Fruit fly (Drosophila melanogaster): ENCODE results near the gene CG12170.

The CG12170 gene

DNA sequence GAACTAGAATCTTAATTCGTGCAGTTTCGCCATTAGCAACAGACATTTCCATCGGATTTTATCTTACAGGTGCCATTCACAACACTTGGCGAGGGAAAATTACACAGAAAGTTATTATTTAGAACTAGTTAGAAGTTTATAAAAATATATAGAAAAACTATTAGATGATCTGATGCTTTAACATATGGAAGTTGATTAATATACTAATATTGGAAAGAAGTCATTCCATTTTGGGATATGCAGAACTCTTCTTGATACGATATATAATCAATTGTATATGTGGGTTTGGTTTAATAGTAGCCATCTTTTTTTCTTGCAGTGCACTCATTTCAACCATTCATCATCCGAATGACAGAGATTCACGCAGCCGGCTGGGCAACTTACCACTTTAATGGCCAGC, 45.2 kb downstream of the CG12170 start (continued):
- TF ChIP-seq row (GFP tag; IDR thresholded peaks at IDR 0.05) (peak; percentile 18; the same call in 1 of the 3 replicates), pros (GFP tag; optimal IDR thresholded peaks at IDR 0.05) (no peak), CG14050 (GFP tag; IDR thresholded peaks at IDR 0.05) (no peak), Med (GFP tag) (peak; percentile 8), ranshi (GFP tag; IDR thresholded peaks at IDR 0.05) (no peak), HmgZ (tag; optimal IDR thresholded peaks at IDR 0.05) (no peak), Hr51 (GFP tag; optimal IDR thresholded peaks at IDR 0.05) (no peak), Hmx (GFP tag; optimal IDR thresholded peaks at IDR 0.05) (no peak), CG13624 (GFP tag; optimal IDR thresholded peaks at IDR 0.05) (no peak), kni (GFP tag; optimal IDR thresholded peaks at IDR 0.05) (no peak), her (GFP tag; optimal IDR thresholded peaks at IDR 0.05) (no peak), sqz (GFP tag; optimal IDR thresholded peaks at IDR 0.05) (no peak), Opbp (GFP tag; IDR thresholded peaks at IDR 0.05; ENCODE audit: partially characterized antibody) (no peak), HHEX (GFP tag; optimal IDR thresholded peaks at IDR 0.05) (no peak), nerfin-2 (GFP tag; IDR thresholded peaks at IDR 0.05; ENCODE audit: partially characterized antibody) (no peak), CG4424 (GFP tag; optimal IDR thresholded peaks at IDR 0.05) (no peak), gcm2 (GFP tag; optimal IDR thresholded peaks at IDR 0.05) (no peak), CG14965 (GFP tag; optimal IDR thresholded peaks at IDR 0.05; ENCODE audit: borderline replicate concordance) (no peak), BtbVII (GFP tag; optimal IDR thresholded peaks at IDR 0.05) (no peak), sr (GFP tag; IDR thresholded peaks at IDR 0.05) (no peak), CG2199 (GFP tag; IDR thresholded peaks at IDR 0.05) (no peak), CG12155 (GFP tag; optimal IDR thresholded peaks at IDR 0.05) (no peak), Atf3 (GFP tag; optimal IDR thresholded peaks at IDR 0.05) (no peak), Chrac-16 (GFP tag; optimal IDR thresholded peaks at IDR 0.05) (no peak), CG7839 (tag; optimal IDR thresholded peaks at IDR 0.05) (no peak), ken (GFP tag; IDR thresholded peaks at IDR 0.05) (no peak), ap (GFP tag; IDR thresholded peaks at IDR 0.05) (no peak), Blimp-1 (GFP tag; optimal IDR thresholded peaks at IDR 0.05) (no peak), CG17328 (GFP tag; IDR thresholded peaks at IDR 0.05) (no peak), bsh (GFP tag; optimal IDR thresholded peaks at IDR 0.05) (peak in 1 of 2 experiments; percentile 28), H2.0 (GFP tag; IDR thresholded peaks at IDR 0.05) (no peak), bbx (GFP tag; IDR thresholded peaks at IDR 0.05; ENCODE audit: partially characterized antibody) (no peak), zfh1 (GFP tag; IDR thresholded peaks at IDR 0.05) (no peak), CG3407 (GFP tag; optimal IDR thresholded peaks at IDR 0.05) (no peak), Spps (tag; optimal IDR thresholded peaks at IDR 0.05) (no peak), nmo (GFP tag; optimal IDR thresholded peaks at IDR 0.05) (peak; percentile 13), CG6791 (GFP tag; IDR thresholded peaks at IDR 0.05; ENCODE audit: partially characterized antibody) (no peak), crp (GFP tag; optimal IDR thresholded peaks at IDR 0.05) (no peak), Xbp1 (GFP tag; optimal IDR thresholded peaks at IDR 0.05) (no peak), CG12104 (GFP tag; optimal IDR thresholded peaks at IDR 0.05) (no peak), CG12391 (tag; optimal IDR thresholded peaks at IDR 0.05) (peak; percentile 14), mam (GFP tag; optimal IDR thresholded peaks at IDR 0.05) (no peak), CG34224 (GFP tag; IDR thresholded peaks at IDR 0.05; ENCODE audit: partially characterized antibody) (no peak), CG18011 (GFP tag; optimal IDR thresholded peaks at IDR 0.05) (no peak), CG17912 (GFP tag; optimal IDR thresholded peaks at IDR 0.05) (no peak), CG10543 (GFP tag; optimal IDR thresholded peaks at IDR 0.05) (no peak), CG30403 (GFP tag; optimal IDR thresholded peaks at IDR 0.05) (no peak), Dad (GFP tag; optimal IDR thresholded peaks at IDR 0.05) (no peak), bab2 (GFP tag; optimal IDR thresholded peaks at IDR 0.05) (no peak), toy (GFP tag; IDR thresholded peaks at IDR 0.05) (no peak)
